Worm (Caenorhabditis elegans): ENCODE data around the gene vhp-1.

DNA sequence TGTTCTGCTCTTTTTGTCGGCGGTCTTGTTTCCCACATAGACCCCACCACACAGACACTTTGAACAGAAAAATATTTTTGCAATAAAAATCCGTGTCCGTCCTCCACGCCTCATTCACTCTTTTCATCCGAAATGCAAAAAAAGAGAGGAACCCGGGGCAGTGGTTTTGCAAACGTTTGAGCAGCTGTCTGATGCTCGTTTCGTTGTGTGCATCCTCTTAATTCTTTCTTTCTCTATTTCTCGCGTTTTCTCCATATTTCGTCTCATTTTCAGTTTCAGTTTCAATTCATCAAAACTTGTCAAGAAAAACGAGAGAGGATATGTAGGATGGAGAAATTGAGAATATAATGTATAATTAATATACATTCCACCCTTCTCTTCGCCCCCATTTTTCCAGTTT lies 14.1 kb upstream of the vhp-1 start:
- TF ChIP-seq pha-4 (tag; optimal IDR thresholded peaks at IDR 0.05) (no peak), sptf-1 (tag; optimal IDR thresholded peaks at IDR 0.05) (no peak), mep-1 (tag; optimal IDR thresholded peaks at IDR 0.05) (no peak), unc-39 (tag; optimal IDR thresholded peaks at IDR 0.05) (no peak), ceh-83 (GFP tag; optimal IDR thresholded peaks at IDR 0.05) (no peak), hlh-1 (tag; optimal IDR thresholded peaks at IDR 0.05) (peak; percentile 72), nhr-237 (tag; optimal IDR thresholded peaks at IDR 0.05) (no peak), zip-8 (tag; optimal IDR thresholded peaks at IDR 0.05) (no peak)

Data from whole organism, mixed stage, embryonic.